Worm (Caenorhabditis elegans): ENCODE data around the gene T14A8.2.

T14A8.2 gene

ce11 chrIV:7822524-7822923 lies at the start of gene T14A8.2:
T14A8.2 (minus strand) TSS chrIV:7822624.
- TF ChIP-seq dao-5 (tag; optimal IDR thresholded peaks at IDR 0.05) (no peak), him-1 (tag; optimal IDR thresholded peaks at IDR 0.05) (no peak), W03F9.2 (tag; optimal IDR thresholded peaks at IDR 0.05) (no peak)

- TF ChIP-seq W03F9.2 (tag; optimal IDR thresholded peaks at IDR 0.05), result no peak
- TF ChIP-seq him-1 (tag; optimal IDR thresholded peaks at IDR 0.05), result no peak
- TF ChIP-seq dao-5 (tag; optimal IDR thresholded peaks at IDR 0.05), result no peak
Observed at ce11 chrIV:7870451-7870850, 48.0 kb upstream of the T14A8.2 start, which contains the start of gene T06C10.3. T06C10.3 (plus strand) TSS chrIV:7870751.

ce11 chrIV:7868607-7869006 lies 46.2 kb upstream of the T14A8.2 start, which contains the start of gene flp-10:
flp-10 (plus strand) TSS chrIV:7868907.
- no peak for TF ChIP-seq dao-5 (tag; optimal IDR thresholded peaks at IDR 0.05)
- no peak for TF ChIP-seq him-1 (tag; optimal IDR thresholded peaks at IDR 0.05)
- TF ChIP-seq W03F9.2 (tag; optimal IDR thresholded peaks at IDR 0.05), result no peak

ce11 chrIV:7851291-7851690 lies 28.9 kb upstream of the T14A8.2 start:
- TF ChIP-seq dao-5 (tag; optimal IDR thresholded peaks at IDR 0.05) (no peak), him-1 (tag; optimal IDR thresholded peaks at IDR 0.05) (no peak), W03F9.2 (tag; optimal IDR thresholded peaks at IDR 0.05) (no peak)

- TF ChIP-seq W03F9.2 (tag; optimal IDR thresholded peaks at IDR 0.05) (no peak), him-1 (tag; optimal IDR thresholded peaks at IDR 0.05) (no peak), dao-5 (tag; optimal IDR thresholded peaks at IDR 0.05) (no peak)
Observed at ce11 chrIV:7850329-7850728, 27.9 kb upstream of the T14A8.2 start.

- TF ChIP-seq him-1 (tag; optimal IDR thresholded peaks at IDR 0.05), result no peak
- no peak for TF ChIP-seq W03F9.2 (tag; optimal IDR thresholded peaks at IDR 0.05)
- no peak for TF ChIP-seq dao-5 (tag; optimal IDR thresholded peaks at IDR 0.05)
Observed at ce11 chrIV:7849235-7849634, 26.8 kb upstream of the T14A8.2 start.

- no peak for TF ChIP-seq W03F9.2 (tag; optimal IDR thresholded peaks at IDR 0.05)
- TF ChIP-seq dao-5 (tag; optimal IDR thresholded peaks at IDR 0.05), result no peak
- TF ChIP-seq him-1 (tag; optimal IDR thresholded peaks at IDR 0.05), result no peak
Observed at ce11 chrIV:7846386-7846785, 24.0 kb upstream of the T14A8.2 start, which contains the start of gene C06A6.2. C06A6.2 (plus strand) TSS chrIV:7846622.

ce11 chrIV:7845585-7845984 lies 23.2 kb upstream of the T14A8.2 start:
- TF ChIP-seq dao-5 (tag; optimal IDR thresholded peaks at IDR 0.05) (peak; percentile 69), him-1 (tag; optimal IDR thresholded peaks at IDR 0.05) (peak; percentile 71), W03F9.2 (tag; optimal IDR thresholded peaks at IDR 0.05) (peak; percentile 5)

ce11 chrIV:7844333-7844973 lies 22.0 kb upstream of the T14A8.2 start:
- no peak for TF ChIP-seq him-1 (tag; optimal IDR thresholded peaks at IDR 0.05)
- no peak for TF ChIP-seq dao-5 (tag; optimal IDR thresholded peaks at IDR 0.05)
- TF ChIP-seq W03F9.2 (tag; optimal IDR thresholded peaks at IDR 0.05), result peak; percentile 26

ce11 chrIV:7841218-7841617 lies 18.8 kb upstream of the T14A8.2 start:
- TF ChIP-seq him-1 (tag; optimal IDR thresholded peaks at IDR 0.05), result no peak
- TF ChIP-seq W03F9.2 (tag; optimal IDR thresholded peaks at IDR 0.05), result no peak
- no peak for TF ChIP-seq dao-5 (tag; optimal IDR thresholded peaks at IDR 0.05)

- TF ChIP-seq dao-5 (tag; optimal IDR thresholded peaks at IDR 0.05) (no peak), W03F9.2 (tag; optimal IDR thresholded peaks at IDR 0.05) (no peak), him-1 (tag; optimal IDR thresholded peaks at IDR 0.05) (no peak)
Observed at ce11 chrIV:7839923-7840322, 17.5 kb upstream of the T14A8.2 start.

ce11 chrIV:7838426-7838825 lies 16.0 kb upstream of the T14A8.2 start, which contains the start of gene C06A6.7:
C06A6.7 (minus strand) TSS chrIV:7838526.
- TF ChIP-seq dao-5 (tag; optimal IDR thresholded peaks at IDR 0.05), result no peak
- TF ChIP-seq W03F9.2 (tag; optimal IDR thresholded peaks at IDR 0.05), result no peak
- no peak for TF ChIP-seq him-1 (tag; optimal IDR thresholded peaks at IDR 0.05)

ce11 chrIV:7836491-7836890 lies 14.1 kb upstream of the T14A8.2 start:
- no peak for TF ChIP-seq him-1 (tag; optimal IDR thresholded peaks at IDR 0.05)
- no peak for TF ChIP-seq W03F9.2 (tag; optimal IDR thresholded peaks at IDR 0.05)
- TF ChIP-seq dao-5 (tag; optimal IDR thresholded peaks at IDR 0.05), result no peak

- TF ChIP-seq dao-5 (tag; optimal IDR thresholded peaks at IDR 0.05), result no peak
- TF ChIP-seq him-1 (tag; optimal IDR thresholded peaks at IDR 0.05), result no peak
- no peak for TF ChIP-seq W03F9.2 (tag; optimal IDR thresholded peaks at IDR 0.05)
Observed at ce11 chrIV:7836030-7836429, 13.6 kb upstream of the T14A8.2 start.

Data from whole organism, L4/young adult.